Worm (Caenorhabditis elegans) whole organism, young adult: ENCODE measurements around the gene T24A6.20.
A peak's percentile ranks its signal among the peaks of the same experiment; 100 is the strongest.

Experiments
- B0019.2 ChIP-seq: fragments of 200-800 bp; sonication (Bioruptor generic); conservative IDR thresholded peaks from 2 replicates; pipeline ENCODE4 v1.3.6; 2022; ENCODE audit warnings: missing genetic modification reagents, missing genetic modification characterization, missing compliant biosample characterization
- B0261.1 ChIP-seq: sonication (generic microtip); optimal IDR thresholded peaks from 2 replicates; lab custom pipeline; 2016; ENCODE audit warnings: mild to moderate bottlenecking, missing genetic modification characterization, moderate library complexity, missing compliant biosample characterization
- D2030.7 ChIP-seq: fragments of 200-800 bp; sonication (Bioruptor generic); IDR thresholded peaks from 2 replicates; pipeline ENCODE4 v1.3.6; 2022; ENCODE audit warnings: missing genetic modification reagents, missing genetic modification characterization, missing compliant biosample characterization
- F39B2.1 ChIP-seq: fragments of 200-800 bp; sonication (Bioruptor generic); IDR thresholded peaks from 2 replicates; pipeline ENCODE4 v1.3.6; 2022; ENCODE audit warnings: missing genetic modification reagents, missing genetic modification characterization, missing compliant biosample characterization
- K11D2.4 ChIP-seq: fragments of 200-800 bp; sonication (Bioruptor generic); IDR thresholded peaks from 2 replicates; pipeline ENCODE4 v1.3.6; 2022; ENCODE audit warnings: missing genetic modification reagents, missing genetic modification characterization, missing compliant biosample characterization
- Y53F4B.3 ChIP-seq: fragments of 200-800 bp; sonication (Bioruptor generic); IDR thresholded peaks from 2 replicates; pipeline ENCODE4 v1.3.6; 2022; ENCODE audit warnings: missing genetic modification reagents, missing genetic modification characterization, missing compliant biosample characterization
- Y53G8AR.9 ChIP-seq: fragments of 200-800 bp; sonication (Bioruptor generic); conservative IDR thresholded peaks from 2 replicates; pipeline ENCODE4 v1.3.6; 2022; ENCODE audit warnings: missing genetic modification reagents, missing genetic modification characterization, missing compliant biosample characterization
- aptf-3 ChIP-seq: fragments of 200-800 bp; sonication (Bioruptor generic); IDR thresholded peaks from 2 replicates; pipeline ENCODE4 v1.3.6; 2022; ENCODE audit warnings: missing genetic modification characterization, missing compliant biosample characterization
- atf-7 ChIP-seq: sonication (generic microtip); optimal IDR thresholded peaks from 2 replicates; lab custom pipeline; 2017; ENCODE audit warnings: mild to moderate bottlenecking, missing genetic modification characterization, missing compliant biosample characterization
- attf-5 ChIP-seq: fragments of 200-800 bp; sonication (Bioruptor generic); optimal IDR thresholded peaks from 2 replicates; lab custom pipeline; 2018; ENCODE audit warnings: mild to moderate bottlenecking, missing genetic modification characterization, missing compliant biosample characterization
- attf-6 ChIP-seq: fragments of 200-800 bp; sonication (Bioruptor generic); IDR thresholded peaks from 2 replicates; pipeline ENCODE4 v1.3.6; 2022; ENCODE audit warnings: missing genetic modification reagents, missing genetic modification characterization, missing compliant biosample characterization
- cebp-2 ChIP-seq: fragments of 200-800 bp; sonication (Bioruptor generic); IDR thresholded peaks from 2 replicates; pipeline ENCODE4 v1.3.6; 2022; ENCODE audit warnings: missing genetic modification characterization, missing compliant biosample characterization
- ceh-40 ChIP-seq: fragments of 200-800 bp; sonication (Bioruptor generic); IDR thresholded peaks from 2 replicates; pipeline ENCODE4 v1.3.6; 2022; ENCODE audit warnings: missing genetic modification characterization, missing compliant biosample characterization
- ceh-79 ChIP-seq: sonication (generic microtip); optimal IDR thresholded peaks from 2 replicates; lab custom pipeline; 2017; ENCODE audit warnings: mild to moderate bottlenecking, missing genetic modification characterization, missing compliant biosample characterization
- ceh-91 ChIP-seq: fragments of 200-800 bp; sonication (Bioruptor generic); IDR thresholded peaks from 2 replicates; pipeline ENCODE4 v1.3.6; 2022; ENCODE audit warnings: missing genetic modification reagents, missing genetic modification characterization, missing compliant biosample characterization
- chd-7 ChIP-seq: sonication (generic microtip); optimal IDR thresholded peaks from 2 replicates; lab custom pipeline; 2016; ENCODE audit warnings: mild to moderate bottlenecking, missing genetic modification characterization, moderate library complexity, missing compliant biosample characterization
- dox-1 ChIP-seq: fragments of 200-800 bp; sonication (Bioruptor generic); IDR thresholded peaks from 2 replicates; pipeline ENCODE4 v1.3.6; 2022; ENCODE audit warnings: missing genetic modification reagents, missing genetic modification characterization, missing compliant biosample characterization
- dpff-1 ChIP-seq: sonication (generic microtip); optimal IDR thresholded peaks from 2 replicates; lab custom pipeline; 2017; ENCODE audit warnings: mild to moderate bottlenecking, missing genetic modification characterization, missing compliant biosample characterization
- gei-17 ChIP-seq: fragments of 200-800 bp; sonication (Bioruptor generic); optimal IDR thresholded peaks from 2 replicates; lab custom pipeline; 2018; ENCODE audit warnings: mild to moderate bottlenecking, missing genetic modification characterization, missing compliant biosample characterization
- hrde-1 ChIP-seq: sonication (generic microtip); optimal IDR thresholded peaks from 2 replicates; lab custom pipeline; 2016; ENCODE audit warnings: missing genetic modification characterization, mild to moderate bottlenecking, missing compliant biosample characterization, moderate library complexity, missing genotype, missing genetic modification reagents, borderline replicate concordance
- hsf-1 ChIP-seq: fragments of 200-800 bp; sonication (Bioruptor generic); IDR thresholded peaks from 2 replicates; pipeline ENCODE4 v1.3.6; 2022; ENCODE audit warnings: missing genetic modification reagents, missing genetic modification characterization, missing compliant biosample characterization
- let-607 ChIP-seq, 2 experiments: fragments of 200-800 bp in 1 of 2; sonication (Bioruptor generic) in 1 of 2; sonication (generic microtip) in 1 of 2; optimal IDR thresholded peaks; 2 replicates each; lab custom pipeline; 2016 to 2018; ENCODE audit warnings: mild to moderate bottlenecking in 2 of 2, missing compliant biosample characterization in 2 of 2, missing genetic modification characterization in 2 of 2, moderate library complexity in 2 of 2, missing genotype in 1 of 2
- lin-26 ChIP-seq: fragments of 200-800 bp; sonication (Bioruptor generic); IDR thresholded peaks from 2 replicates; pipeline ENCODE4 v1.3.6; 2022; ENCODE audit warnings: missing genetic modification reagents, missing genetic modification characterization, missing compliant biosample characterization
- lin-35 ChIP-seq, 3 experiments: fragments of 150-350 bp in 2 of 3; sonication (generic microtip) in 1 of 3; optimal IDR thresholded peaks; 2 replicates each; lab custom pipeline; 2014 to 2018; ENCODE audit warnings: missing biosample characterization in 3 of 3, missing genetic modification characterization in 3 of 3, missing genetic modification reagents in 3 of 3
- lin-54 ChIP-seq: fragments of 200-800 bp; sonication (Bioruptor generic); optimal IDR thresholded peaks from 2 replicates; lab custom pipeline; 2018; ENCODE audit warnings: mild to moderate bottlenecking, missing genetic modification characterization, missing compliant biosample characterization
- lsl-1 ChIP-seq: fragments of 200-800 bp; sonication (Bioruptor generic); optimal IDR thresholded peaks from 2 replicates; lab custom pipeline; 2018; ENCODE audit warnings: mild to moderate bottlenecking, missing genetic modification characterization, moderate library complexity, missing compliant biosample characterization
- lsy-27 ChIP-seq: sonication (generic microtip); optimal IDR thresholded peaks from 2 replicates; lab custom pipeline; 2017; ENCODE audit warnings: missing genetic modification characterization, mild to moderate bottlenecking, missing compliant biosample characterization, antibody characterized with exemption, missing genotype, borderline replicate concordance; ENCODE audit not compliant: insufficient read depth
- mcd-1 ChIP-seq: fragments of 200-800 bp; sonication (Bioruptor generic); IDR thresholded peaks from 2 replicates; pipeline ENCODE4 v1.3.6; 2022; ENCODE audit warnings: missing genetic modification reagents, missing genetic modification characterization, missing compliant biosample characterization
- mes-4 ChIP-seq: sonication (generic microtip); optimal IDR thresholded peaks from 2 replicates; lab custom pipeline; 2016; ENCODE audit warnings: missing genotype, missing genetic modification characterization, missing compliant biosample characterization
- mxl-1 ChIP-seq: sonication (generic microtip); optimal IDR thresholded peaks from 2 replicates; lab custom pipeline; 2016; ENCODE audit warnings: missing genetic modification characterization, missing compliant biosample characterization
- nhr-120 ChIP-seq: fragments of 200-800 bp; sonication (Bioruptor generic); IDR thresholded peaks from 2 replicates; pipeline ENCODE4 v1.3.6; 2022; ENCODE audit warnings: missing genetic modification characterization, missing compliant biosample characterization
- nhr-27 ChIP-seq: fragments of 200-800 bp; sonication (Bioruptor generic); optimal IDR thresholded peaks from 2 replicates; lab custom pipeline; 2018; ENCODE audit warnings: mild to moderate bottlenecking, missing genetic modification characterization, moderate library complexity, missing compliant biosample characterization
- nhr-80 ChIP-seq: sonication (generic microtip); optimal IDR thresholded peaks from 2 replicates; lab custom pipeline; 2016; ENCODE audit warnings: missing genetic modification characterization, missing compliant biosample characterization
- pha-4 ChIP-seq: fragments of 150-350 bp; sonication (generic microtip); optimal IDR thresholded peaks from 2 replicates; lab custom pipeline; 2014; ENCODE audit warnings: missing biosample characterization, missing genetic modification reagents, missing genetic modification characterization
- rcor-1 ChIP-seq: fragments of 200-800 bp; sonication (Bioruptor generic); IDR thresholded peaks from 2 replicates; pipeline ENCODE4 v1.3.6; 2022; ENCODE audit warnings: missing genetic modification reagents, missing genetic modification characterization, missing compliant biosample characterization
- snpc-1.1 ChIP-seq: sonication (generic microtip); optimal IDR thresholded peaks from 2 replicates; lab custom pipeline; 2017; ENCODE audit warnings: missing genetic modification characterization, mild to moderate bottlenecking, missing compliant biosample characterization, antibody characterized with exemption, moderate library complexity, missing genotype, missing genetic modification reagents; ENCODE audit not compliant: insufficient read depth
- snpc-4 ChIP-seq, 5 experiments: fragments of 150-350 bp in 1 of 5; sonication (generic microtip) in 4 of 5; optimal IDR thresholded peaks; 2 replicates each; lab custom pipeline; 2014 to 2018; ENCODE audit warnings: missing genetic modification characterization in 5 of 5, missing biosample characterization in 3 of 5, antibody characterized with exemption in 2 of 5, mild to moderate bottlenecking in 2 of 5, missing compliant biosample characterization in 2 of 5, missing genotype in 2 of 5, moderate library complexity in 2 of 5, missing genetic modification reagents in 1 of 5
- tbp1 ChIP-seq: fragments of 200-800 bp; sonication (Bioruptor generic); optimal IDR thresholded peaks from 2 replicates; lab custom pipeline; 2018; ENCODE audit warnings: mild to moderate bottlenecking, missing genetic modification characterization, missing compliant biosample characterization
- unc-62 ChIP-seq: fragments of 150-350 bp; optimal IDR thresholded peaks from 2 replicates; lab custom pipeline; 2014; ENCODE audit warnings: missing biosample characterization, missing genetic modification reagents, missing genetic modification characterization
- zfh-2 ChIP-seq: fragments of 200-800 bp; sonication (Bioruptor generic); conservative IDR thresholded peaks from 2 replicates; pipeline ENCODE4 v1.3.6; 2022; ENCODE audit warnings: missing genetic modification reagents, missing genetic modification characterization, missing compliant biosample characterization
- ztf-25 ChIP-seq: fragments of 200-800 bp; sonication (Bioruptor generic); IDR thresholded peaks from 2 replicates; pipeline ENCODE4 v1.3.6; 2022; ENCODE audit warnings: missing genetic modification reagents, missing genetic modification characterization, missing compliant biosample characterization

Gene T24A6.20

DNA sequence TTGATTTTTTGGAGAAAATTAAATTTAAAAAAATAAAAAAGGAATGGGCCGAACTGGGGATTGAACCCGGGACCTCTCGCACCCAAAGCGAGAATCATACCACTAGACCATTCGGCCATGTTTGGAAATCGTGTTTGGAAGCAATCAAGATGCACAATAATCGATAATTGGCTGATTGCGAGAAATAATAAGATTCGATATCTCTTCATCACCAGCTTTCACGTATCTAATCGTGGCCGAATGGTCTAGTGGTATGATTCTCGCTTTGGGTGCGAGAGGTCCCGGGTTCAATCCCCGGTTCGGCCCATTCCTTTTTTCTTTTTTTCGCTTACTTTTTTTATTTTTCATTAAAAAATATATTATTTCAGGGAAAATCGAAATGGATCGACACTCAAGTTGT lies 29.2 kb downstream of the T24A6.20 start (continued):
- TF ChIP-seq mes-4 (tag; lab: Kevin White, UChicago) (no peak), ceh-91 (GFP tag; lab: Robert Waterston, UW) (no peak), F39B2.1 (GFP tag; lab: Robert Waterston, UW) (no peak), dox-1 (GFP tag; lab: Robert Waterston, UW) (no peak), lsl-1 (GFP tag; lab: Kevin White, UChicago) (peak; percentile 43), nhr-80 (tag; lab: Kevin White, UChicago) (no peak), unc-62 (no peak), ceh-40 (GFP tag; lab: Robert Waterston, UW) (no peak), lin-54 (GFP tag; lab: Kevin White, UChicago) (peak; percentile 36), snpc-4 (GFP tag; optimal IDR thresholded peaks at IDR 0.05; lab: Kevin White, UChicago) (peak; percentile 0), snpc-4 (tag; optimal IDR thresholded peaks at IDR 0.05; lab: Kevin White, UChicago) (peak in 2 of 4 experiments; percentile 4 to 14)

ce11 chrV:3582671-3583070 lies 29.7 kb downstream of the T24A6.20 start:
- TF ChIP-seq B0019.2 (GFP tag; lab: Robert Waterston, UW) (no peak), zfh-2 (GFP tag; lab: Robert Waterston, UW) (peak; percentile 59; the same call in 1 of the 2 replicates)

ce11 chrV:3583622-3584021 lies 30.7 kb downstream of the T24A6.20 start:
- TF ChIP-seq gei-17 (no peak), pha-4 (tag; lab: Kevin White, UChicago) (no peak), nhr-80 (tag; lab: Kevin White, UChicago) (no peak), atf-7 (tag; lab: Kevin White, UChicago) (no peak), mcd-1 (no peak), nhr-27 (tag; lab: Kevin White, UChicago) (no peak)

DNA sequence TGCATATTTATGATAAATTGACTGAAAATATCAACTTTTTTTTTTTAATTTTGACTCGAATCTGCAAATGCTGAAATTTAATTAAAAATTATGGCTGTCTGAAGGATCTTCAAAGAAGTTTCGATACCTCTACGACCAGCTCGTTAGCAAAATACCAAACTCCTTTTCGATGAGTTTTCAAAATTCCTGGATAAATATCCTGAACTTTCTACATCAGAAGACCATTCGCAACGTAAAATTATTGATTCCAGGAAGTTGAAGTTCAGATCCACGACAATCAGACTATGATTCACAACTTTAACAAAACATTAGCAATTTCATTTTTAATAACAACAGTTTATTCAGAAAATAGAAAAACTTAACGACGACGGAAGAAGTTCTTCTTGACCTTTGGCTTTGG lies 32.1 kb downstream of the T24A6.20 start:
- TF ChIP-seq B0261.1 (tag; lab: Kevin White, UChicago) (peak; percentile 19), Y53G8AR.9 (GFP tag; lab: Robert Waterston, UW) (peak; percentile 77), chd-7 (tag; lab: Kevin White, UChicago) (no peak), atf-7 (tag; lab: Kevin White, UChicago) (peak; percentile 38), aptf-3 (GFP tag; lab: Robert Waterston, UW) (peak; percentile 81), ztf-25 (GFP tag; lab: Robert Waterston, UW) (peak; percentile 35; the same call in 1 of the 2 replicates), hsf-1 (GFP tag; lab: Robert Waterston, UW) (peak; percentile 73), attf-6 (GFP tag; lab: Robert Waterston, UW) (0 out of 2 replicates have a peak, but pooled peaks have one; percentile 61), lin-26 (GFP tag; lab: Robert Waterston, UW) (no peak), D2030.7 (GFP tag; lab: Robert Waterston, UW) (peak; percentile 88), lsy-27 (tag; lab: Kevin White, UChicago) (no peak), lsl-1 (GFP tag; lab: Kevin White, UChicago) (peak; percentile 48), K11D2.4 (GFP tag; lab: Robert Waterston, UW) (no peak), mxl-1 (tag; lab: Kevin White, UChicago) (peak; percentile 21), lin-35 (GFP tag; optimal IDR thresholded peaks at IDR 0.05; lab: Kevin White, UChicago) (peak in 2 of 3 experiments; percentile 4 to 63), hrde-1 (tag; lab: Kevin White, UChicago) (peak; percentile 96), ceh-79 (peak; percentile 2), mcd-1 (peak; percentile 29; the same call in 1 of the 2 replicates), rcor-1 (GFP tag; lab: Robert Waterston, UW) (peak; percentile 68), snpc-1.1 (tag; lab: Kevin White, UChicago) (peak; percentile 80), pha-4 (tag; lab: Kevin White, UChicago) (no peak), dpff-1 (no peak), ceh-91 (GFP tag; lab: Robert Waterston, UW) (no peak), attf-5 (GFP tag; lab: Kevin White, UChicago) (no peak), let-607 (tag; optimal IDR thresholded peaks at IDR 0.05; lab: Kevin White, UChicago) (peak in 1 of 2 experiments; percentile 7), lin-54 (GFP tag; lab: Kevin White, UChicago) (peak; percentile 54), Y53F4B.3 (GFP tag; lab: Robert Waterston, UW) (no peak), cebp-2 (GFP tag; lab: Robert Waterston, UW) (0 out of 2 replicates have a peak, but pooled peaks have one; percentile 52), tbp1 (GFP tag; lab: Kevin White, UChicago) (peak; percentile 47), nhr-120 (no peak)
